Fruit fly (Drosophila melanogaster) whole organism, embryonic: ENCODE results near the gene CG43355.

Experiments
- Adf1 ChIP-seq: fragments of 200-800 bp; sonication (Bioruptor generic); IDR thresholded peaks from 2 replicates; pipeline ENCODE4 v1.3.6; 2022; ENCODE audit warnings: missing biosample characterization, missing genetic modification characterization
- CG10321 ChIP-seq: fragments of 200-800 bp; sonication (Bioruptor generic); IDR thresholded peaks from 2 replicates; pipeline ENCODE4 v1.3.6; 2022; ENCODE audit warnings: missing biosample characterization, missing genetic modification characterization
- CG10431 ChIP-seq: fragments of 200-800 bp; sonication (Bioruptor generic); optimal IDR thresholded peaks from 3 replicates; lab custom pipeline; 2018; ENCODE audit warnings: missing biosample characterization, mild to moderate bottlenecking, missing genetic modification characterization
- CG12391 ChIP-seq: fragments of 200-800 bp; sonication (Bioruptor generic); optimal IDR thresholded peaks from 3 replicates; lab custom pipeline; 2018; ENCODE audit warnings: missing biosample characterization, mild to moderate bottlenecking, missing genetic modification characterization, moderate library complexity
- CG13624 ChIP-seq: fragments of 200-800 bp; sonication (Bioruptor generic); optimal IDR thresholded peaks from 2 replicates; lab custom pipeline; 2016; ENCODE audit warnings: missing biosample characterization, missing genetic modification characterization
- CG14014 ChIP-seq: fragments of 200-800 bp; sonication (Bioruptor generic); IDR thresholded peaks from 2 replicates; pipeline ENCODE4 v1.3.6; 2022; ENCODE audit warnings: missing biosample characterization, missing genetic modification characterization
- CG1603 ChIP-seq: fragments of 200-800 bp; sonication (Bioruptor generic); optimal IDR thresholded peaks from 2 replicates; lab custom pipeline; 2019; ENCODE audit warnings: missing biosample characterization, mild to moderate bottlenecking, missing genetic modification characterization, moderate library complexity
- CG17385 ChIP-seq: fragments of 200-800 bp; sonication (Bioruptor generic); optimal IDR thresholded peaks from 3 replicates; lab custom pipeline; 2018; ENCODE audit warnings: missing biosample characterization, mild to moderate bottlenecking, missing genetic modification characterization
- CG17612 ChIP-seq: fragments of 200-800 bp; sonication (Bioruptor generic); IDR thresholded peaks from 2 replicates; pipeline ENCODE4 v1.3.6; 2022; ENCODE audit warnings: missing biosample characterization, missing genetic modification characterization
- CG18011 ChIP-seq: fragments of 200-800 bp; sonication (Bioruptor generic); optimal IDR thresholded peaks from 2 replicates; lab custom pipeline; 2017; ENCODE audit warnings: missing biosample characterization, missing genetic modification characterization, mild to moderate bottlenecking, moderate library complexity, missing genotype
- CG18599 ChIP-seq: fragments of 200-800 bp; sonication (Bioruptor generic); optimal IDR thresholded peaks from 3 replicates; lab custom pipeline; 2017; ENCODE audit warnings: missing biosample characterization, missing genetic modification characterization, mild to moderate bottlenecking, moderate library complexity, missing genetic modification reagents
- CG2202 ChIP-seq: fragments of 200-800 bp; sonication (Bioruptor generic); optimal IDR thresholded peaks from 2 replicates; lab custom pipeline; 2018; ENCODE audit warnings: missing biosample characterization, mild to moderate bottlenecking, missing genetic modification characterization
- CG2712 ChIP-seq: fragments of 200-800 bp; optimal IDR thresholded peaks from 3 replicates; lab custom pipeline; 2019; ENCODE audit warnings: missing biosample characterization, mild to moderate bottlenecking, missing genetic modification characterization, moderate library complexity
- CG30020 ChIP-seq: fragments of 200-800 bp; optimal IDR thresholded peaks from 2 replicates; lab custom pipeline; 2019; ENCODE audit warnings: missing biosample characterization, mild to moderate bottlenecking, missing genetic modification characterization, moderate library complexity
- CG4328 ChIP-seq: fragments of 200-800 bp; sonication (Bioruptor generic); optimal IDR thresholded peaks from 3 replicates; lab custom pipeline; 2017; ENCODE audit warnings: missing biosample characterization, missing genetic modification reagents, missing genetic modification characterization
- CG7357 ChIP-seq: fragments of 200-800 bp; sonication (Bioruptor generic); IDR thresholded peaks from 3 replicates; pipeline ENCODE4 v1.3.6; 2022; ENCODE audit warnings: missing biosample characterization, missing genetic modification characterization
- CG7745 ChIP-seq: fragments of 200-800 bp; sonication (Bioruptor generic); optimal IDR thresholded peaks from 2 replicates; lab custom pipeline; 2018; ENCODE audit warnings: missing biosample characterization, mild to moderate bottlenecking, missing genetic modification characterization, moderate library complexity
- CG7786 ChIP-seq: fragments of 200-800 bp; sonication (Bioruptor generic); optimal IDR thresholded peaks from 2 replicates; lab custom pipeline; 2016; ENCODE audit warnings: missing biosample characterization, missing genetic modification characterization
- CG7839 ChIP-seq: fragments of 200-800 bp; sonication (Bioruptor generic); optimal IDR thresholded peaks from 3 replicates; lab custom pipeline; 2018; ENCODE audit warnings: missing biosample characterization, mild to moderate bottlenecking, missing genetic modification characterization, moderate library complexity
- CG7928 ChIP-seq: fragments of 200-800 bp; sonication (Bioruptor generic); optimal IDR thresholded peaks from 2 replicates; lab custom pipeline; 2017; ENCODE audit warnings: missing biosample characterization, mild to moderate bottlenecking, missing genetic modification characterization
- Dbx ChIP-seq: fragments of 200-800 bp; sonication (Bioruptor generic); IDR thresholded peaks from 3 replicates; pipeline ENCODE4 v1.3.6; 2022; ENCODE audit warnings: missing biosample characterization, missing genetic modification characterization
- Dfd ChIP-seq, 2 experiments: fragments of >200 bp; optimal IDR thresholded peaks; 2 replicates each; lab custom pipeline; 2017; ENCODE audit warnings: missing biosample characterization in 2 of 2, missing genetic modification characterization in 2 of 2
- Dip3 ChIP-seq: fragments of 200-800 bp; sonication (Bioruptor generic); optimal IDR thresholded peaks from 3 replicates; lab custom pipeline; 2016; ENCODE audit warnings: missing biosample characterization, missing genetic modification characterization
- E2f1 ChIP-seq: fragments of 200-800 bp; sonication (Bioruptor generic); IDR thresholded peaks from 2 replicates; pipeline ENCODE4 v1.3.6; 2022; ENCODE audit warnings: missing biosample characterization, missing genetic modification characterization
- Ets97D ChIP-seq: fragments of 200-800 bp; sonication (Bioruptor generic); optimal IDR thresholded peaks from 3 replicates; lab custom pipeline; 2016; ENCODE audit warnings: missing biosample characterization, missing genetic modification characterization
- Med ChIP-seq: fragments of 200-800 bp; sonication (Bioruptor generic); peaks from one replicate; lab custom pipeline; 2016; ENCODE audit warnings: missing biosample characterization, missing genetic modification characterization, mild to moderate bottlenecking, inconsistent platforms, moderate library complexity
- NK7.1 ChIP-seq: fragments of 200-800 bp; sonication (Bioruptor generic); optimal IDR thresholded peaks from 3 replicates; lab custom pipeline; 2016; ENCODE audit warnings: missing biosample characterization, missing genetic modification characterization
- PHDP ChIP-seq: fragments of 200-800 bp; sonication (Bioruptor generic); optimal IDR thresholded peaks from 3 replicates; lab custom pipeline; 2018; ENCODE audit warnings: missing biosample characterization, mild to moderate bottlenecking, missing genetic modification characterization, moderate library complexity
- Rx ChIP-seq: fragments of 200-800 bp; sonication (Bioruptor generic); IDR thresholded peaks from 2 replicates; pipeline ENCODE4 v1.3.6; 2022; ENCODE audit warnings: missing biosample characterization, missing genetic modification characterization
- Tbp ChIP-seq: fragments of >200 bp; optimal IDR thresholded peaks from 2 replicates; lab custom pipeline; 2018; ENCODE audit warnings: missing biosample characterization, missing genetic modification characterization
- ato ChIP-seq: fragments of 200-800 bp; sonication (Bioruptor generic); IDR thresholded peaks from 2 replicates; pipeline ENCODE4 v1.3.6; 2022; ENCODE audit warnings: missing biosample characterization, missing genetic modification characterization; ENCODE audit not compliant: partially characterized antibody
- bigmax ChIP-seq: fragments of 200-800 bp; sonication (Bioruptor generic); optimal IDR thresholded peaks from 2 replicates; lab custom pipeline; 2018; ENCODE audit warnings: missing biosample characterization, mild to moderate bottlenecking, missing genetic modification characterization
- bowl ChIP-seq: fragments of 200-800 bp; sonication (Bioruptor generic); IDR thresholded peaks from 2 replicates; pipeline ENCODE4 v1.3.6; 2022; ENCODE audit warnings: missing biosample characterization, missing genetic modification characterization
- cas ChIP-seq: fragments of 200-800 bp; sonication (Bioruptor generic); IDR thresholded peaks from 2 replicates; pipeline ENCODE4 v1.3.6; 2022; ENCODE audit warnings: missing biosample characterization, missing genetic modification characterization
- danr ChIP-seq: fragments of 200-800 bp; sonication (Bioruptor generic); IDR thresholded peaks from 2 replicates; pipeline ENCODE4 v1.3.6; 2022; ENCODE audit warnings: missing biosample characterization, missing genetic modification characterization
- dati ChIP-seq: fragments of 200-800 bp; sonication (Bioruptor generic); IDR thresholded peaks from 2 replicates; pipeline ENCODE4 v1.3.6; 2022; ENCODE audit warnings: missing biosample characterization, missing genetic modification characterization
- fd3F ChIP-seq: fragments of 200-800 bp; sonication (Bioruptor generic); optimal IDR thresholded peaks from 2 replicates; lab custom pipeline; 2018; ENCODE audit warnings: missing biosample characterization, mild to moderate bottlenecking, missing genetic modification characterization, moderate library complexity
- gcm2 ChIP-seq: fragments of 200-800 bp; sonication (Bioruptor generic); optimal IDR thresholded peaks from 2 replicates; lab custom pipeline; 2016; ENCODE audit warnings: missing biosample characterization, missing genetic modification characterization
- hbn ChIP-seq: fragments of 200-800 bp; sonication (Bioruptor generic); IDR thresholded peaks from 2 replicates; pipeline ENCODE4 v1.3.6; 2022; ENCODE audit warnings: missing biosample characterization, missing genetic modification characterization; ENCODE audit not compliant: partially characterized antibody
- maf-S ChIP-seq: fragments of 200-800 bp; sonication (Bioruptor generic); optimal IDR thresholded peaks from 2 replicates; lab custom pipeline; 2016; ENCODE audit warnings: missing biosample characterization, missing genetic modification characterization
- nerfin-1 ChIP-seq: fragments of 200-800 bp; sonication (Bioruptor generic); optimal IDR thresholded peaks from 3 replicates; lab custom pipeline; 2019; ENCODE audit warnings: missing biosample characterization, mild to moderate bottlenecking, missing genetic modification characterization, moderate library complexity
- otp ChIP-seq: fragments of 200-800 bp; sonication (Bioruptor generic); IDR thresholded peaks from 3 replicates; pipeline ENCODE4, ENCODE4 v1.3.6; 2022; ENCODE audit warnings: missing biosample characterization, missing genetic modification characterization
- ranshi ChIP-seq: fragments of 200-800 bp; sonication (Bioruptor generic); IDR thresholded peaks from 2 replicates; pipeline ENCODE4 v1.3.6; 2022; ENCODE audit warnings: missing biosample characterization, missing genetic modification characterization
- sens ChIP-seq: fragments of 200-800 bp; sonication (Bioruptor generic); peaks from one replicate; lab custom pipeline; 2016; ENCODE audit warnings: missing biosample characterization, missing genetic modification characterization
- sqz ChIP-seq: fragments of 200-800 bp; sonication (Bioruptor generic); optimal IDR thresholded peaks from 3 replicates; lab custom pipeline; 2018; ENCODE audit warnings: missing biosample characterization, mild to moderate bottlenecking, missing genetic modification characterization
- stc ChIP-seq: fragments of 200-800 bp; sonication (Bioruptor generic); IDR thresholded peaks from 2 replicates; pipeline ENCODE4 v1.3.6; 2022; ENCODE audit warnings: missing biosample characterization, missing genetic modification characterization
- ttk ChIP-seq: fragments of 200-800 bp; sonication (Bioruptor generic); IDR thresholded peaks from 2 replicates; pipeline ENCODE4 v2.1.2; 2022; ENCODE audit warnings: missing biosample characterization, missing genetic modification characterization
- vnd ChIP-seq: fragments of 200-800 bp; sonication (Bioruptor generic); IDR thresholded peaks from 3 replicates; pipeline ENCODE4 v1.3.6; 2022; ENCODE audit warnings: missing biosample characterization, missing genetic modification characterization; ENCODE audit not compliant: partially characterized antibody
- wdn ChIP-seq: fragments of 200-800 bp; sonication (Bioruptor generic); IDR thresholded peaks from 2 replicates; pipeline ENCODE4 v1.3.6; 2022; ENCODE audit warnings: missing biosample characterization, missing genetic modification characterization
- zfh2 ChIP-seq: fragments of 200-800 bp; sonication (Bioruptor generic); optimal IDR thresholded peaks from 2 replicates; lab custom pipeline; 2016; ENCODE audit warnings: missing biosample characterization, missing genetic modification characterization

Gene CG43355

dm6 chr2L:11516526-11517441 is 32.3 kb downstream of the CG43355 start, which contains the start of the genes Dlg5 and CG4970 (continued):
- TF ChIP-seq PHDP (tag; lab: Kevin White, UChicago) (no peak), sqz (GFP tag; lab: Kevin White, UChicago) (no peak), CG10431 (GFP tag; lab: Kevin White, UChicago) (no peak), E2f1 (GFP tag; lab: Robert Waterston, UW) (no peak; the same call in 1 of the 2 replicates), otp (GFP tag; lab: Robert Waterston, UW) (no peak), maf-S (GFP tag; lab: Kevin White, UChicago) (no peak), sens (GFP tag; lab: Kevin White, UChicago) (peak; percentile 57), CG13624 (GFP tag; lab: Kevin White, UChicago) (peak; percentile 38), NK7.1 (GFP tag; lab: Kevin White, UChicago) (no peak), CG7357 (GFP tag; lab: Robert Waterston, UW) (no peak), Rx (GFP tag; lab: Robert Waterston, UW) (no peak), danr (GFP tag; lab: Robert Waterston, UW) (no peak), CG10321 (peak; percentile 72), wdn (GFP tag; lab: Robert Waterston, UW) (no peak), Dbx (GFP tag; lab: Robert Waterston, UW) (peak; percentile 27; the same call in 1 of the 3 replicates), zfh2 (GFP tag; lab: Kevin White, UChicago) (no peak), fd3F (GFP tag; lab: Kevin White, UChicago) (no peak), Dfd (GFP tag; optimal IDR thresholded peaks at IDR 0.05; lab: Kevin White, UChicago) (no peak), CG1603 (tag; lab: Kevin White, UChicago) (peak; percentile 81), CG30020 (tag; lab: Kevin White, UChicago) (no peak), nerfin-1 (tag; lab: Kevin White, UChicago) (no peak), Tbp (GFP tag; lab: Kevin White, UChicago) (no peak), Dip3 (GFP tag; lab: Kevin White, UChicago) (peak; percentile 29), CG18011 (no peak), dati (GFP tag; lab: Robert Waterston, UW) (no peak), CG17612 (no peak), Ets97D (GFP tag; lab: Kevin White, UChicago) (peak; percentile 73), CG18599 (GFP tag; lab: Kevin White, UChicago) (peak; percentile 37), gcm2 (GFP tag; lab: Kevin White, UChicago) (no peak), ranshi (GFP tag; lab: Robert Waterston, UW) (no peak), CG7839 (tag; lab: Kevin White, UChicago) (no peak), bigmax (GFP tag; lab: Kevin White, UChicago) (no peak), CG2712 (tag; lab: Kevin White, UChicago) (no peak), ttk (no peak), cas (no peak), bowl (no peak), vnd (peak; percentile 55), stc (GFP tag; lab: Robert Waterston, UW) (no peak), CG7786 (GFP tag; lab: Kevin White, UChicago) (no peak), CG17385 (GFP tag; lab: Kevin White, UChicago) (no peak), CG14014 (GFP tag; lab: Robert Waterston, UW) (no peak), Med (peak; percentile 51), CG12391 (tag; lab: Kevin White, UChicago) (no peak), CG7928 (no peak), ato (peak; percentile 15; the same call in 1 of the 2 replicates), CG2202 (tag; lab: Kevin White, UChicago) (no peak), Adf1 (GFP tag; lab: Robert Waterston, UW) (no peak), hbn (peak; percentile 67; the same call in 1 of the 2 replicates), CG7745 (tag; lab: Kevin White, UChicago) (no peak), CG4328 (no peak)
